Fruit fly (Drosophila melanogaster) whole organism, prepupa: Measurements from ENCODE around the gene CAH7.

ENCODE experiments used
- Blimp-1 ChIP-seq: fragments of 200-800 bp; sonication (Bioruptor generic); optimal IDR thresholded peaks from 3 replicates; lab custom pipeline; 2017; ENCODE audit warnings: missing biosample characterization, missing genetic modification characterization, mild to moderate bottlenecking, moderate library complexity, missing genetic modification reagents
- CG10669 ChIP-seq: fragments of 200-800 bp; sonication (Bioruptor generic); optimal IDR thresholded peaks from 3 replicates; lab custom pipeline; 2018; ENCODE audit warnings: missing biosample characterization, mild to moderate bottlenecking, missing genetic modification characterization, moderate library complexity
- CG11294 ChIP-seq: fragments of 200-800 bp; sonication (Bioruptor generic); IDR thresholded peaks from 2 replicates; pipeline ENCODE4 v1.3.6; 2022; ENCODE audit warnings: missing biosample characterization, missing genetic modification characterization
- CG15336 ChIP-seq: fragments of 200-800 bp; sonication (Bioruptor generic); IDR thresholded peaks from 2 replicates; pipeline ENCODE4 v1.3.6; 2022; ENCODE audit warnings: missing biosample characterization, missing genetic modification characterization
- CG16779 ChIP-seq: fragments of 200-800 bp; sonication (Bioruptor generic); optimal IDR thresholded peaks from 3 replicates; lab custom pipeline; 2017; ENCODE audit warnings: missing biosample characterization, mild to moderate bottlenecking, missing genetic modification characterization
- CG31627 ChIP-seq: fragments of 200-800 bp; sonication (Bioruptor generic); optimal IDR thresholded peaks from 3 replicates; lab custom pipeline; 2016; ENCODE audit warnings: missing biosample characterization, missing genetic modification characterization
- CG34406 ChIP-seq: fragments of 200-800 bp; sonication (Bioruptor generic); optimal IDR thresholded peaks from 3 replicates; lab custom pipeline; 2016; ENCODE audit warnings: missing biosample characterization, missing genetic modification characterization
- CG3919 ChIP-seq: fragments of 200-800 bp; sonication (Bioruptor generic); optimal IDR thresholded peaks from 3 replicates; lab custom pipeline; 2016; ENCODE audit warnings: missing biosample characterization, missing genetic modification characterization
- CG6163 ChIP-seq: fragments of 200-800 bp; sonication (Bioruptor generic); IDR thresholded peaks from 3 replicates; pipeline ENCODE4 v1.3.6; 2022; ENCODE audit warnings: missing biosample characterization, missing genetic modification characterization
- CG6854 ChIP-seq: fragments of 200-800 bp; sonication (Bioruptor generic); optimal IDR thresholded peaks from 2 replicates; lab custom pipeline; 2017; ENCODE audit warnings: missing biosample characterization, mild to moderate bottlenecking, missing genetic modification characterization
- CG7368 ChIP-seq: fragments of 200-800 bp; sonication (Bioruptor generic); optimal IDR thresholded peaks from 3 replicates; lab custom pipeline; 2016; ENCODE audit warnings: missing biosample characterization, missing genetic modification characterization
- CG8119 ChIP-seq: fragments of 200-800 bp; sonication (Bioruptor generic); IDR thresholded peaks from 3 replicates; pipeline ENCODE4 v1.3.6; 2022; ENCODE audit warnings: missing biosample characterization, missing genetic modification characterization
- CG8319 ChIP-seq: fragments of 200-800 bp; sonication (Bioruptor generic); optimal IDR thresholded peaks from 3 replicates; lab custom pipeline; 2016; ENCODE audit warnings: missing biosample characterization, missing genetic modification characterization
- Eip78C ChIP-seq: fragments of 200-800 bp; sonication (Bioruptor generic); peaks from one replicate; lab custom pipeline; 2016; ENCODE audit warnings: missing biosample characterization, missing genetic modification characterization
- Eip93F ChIP-seq: fragments of 200-800 bp; sonication (Bioruptor generic); optimal IDR thresholded peaks from 2 replicates; lab custom pipeline; 2016; ENCODE audit warnings: missing biosample characterization, mild to moderate bottlenecking, missing genetic modification characterization
- Ets21C ChIP-seq: fragments of 200-800 bp; sonication (Bioruptor generic); optimal IDR thresholded peaks from 3 replicates; lab custom pipeline; 2016; ENCODE audit warnings: missing biosample characterization, missing genetic modification characterization
- Ets96B ChIP-seq: fragments of 200-800 bp; optimal IDR thresholded peaks from 2 replicates; lab custom pipeline; 2019; ENCODE audit warnings: missing biosample characterization, mild to moderate bottlenecking, missing genetic modification characterization, moderate library complexity
- Gug ChIP-seq: fragments of 200-800 bp; sonication (Bioruptor generic); IDR thresholded peaks from 2 replicates; pipeline ENCODE4 v1.3.6; 2022; ENCODE audit warnings: missing biosample characterization, missing genetic modification characterization
- Hr38 ChIP-seq: sonication (Bioruptor generic); optimal IDR thresholded peaks from 2 replicates; lab custom pipeline; 2016; ENCODE audit warnings: missing biosample characterization, missing genetic modification characterization
- Hr39 ChIP-seq: fragments of 200-800 bp; sonication (Bioruptor generic); optimal IDR thresholded peaks from 2 replicates; lab custom pipeline; 2016; ENCODE audit warnings: missing biosample characterization, missing genetic modification characterization
- Hr4 ChIP-seq: fragments of 200-800 bp; sonication (Bioruptor generic); optimal IDR thresholded peaks from 3 replicates; lab custom pipeline; 2016; ENCODE audit warnings: missing biosample characterization, missing genetic modification characterization
- Met ChIP-seq: fragments of 200-800 bp; sonication (Bioruptor generic); optimal IDR thresholded peaks from 3 replicates; lab custom pipeline; 2016; ENCODE audit warnings: missing biosample characterization, missing genetic modification characterization
- Smox ChIP-seq: fragments of 200-800 bp; sonication (Bioruptor generic); optimal IDR thresholded peaks from 3 replicates; lab custom pipeline; 2016; ENCODE audit warnings: missing biosample characterization, missing genetic modification characterization
- Sox14 ChIP-seq: fragments of 200-800 bp; sonication (Bioruptor generic); optimal IDR thresholded peaks from 3 replicates; lab custom pipeline; 2016; ENCODE audit warnings: missing biosample characterization, missing genetic modification characterization
- achi ChIP-seq: fragments of 200-800 bp; sonication (Bioruptor generic); optimal IDR thresholded peaks from 3 replicates; lab custom pipeline; 2016; ENCODE audit warnings: missing biosample characterization, missing genetic modification characterization
- dsx ChIP-seq: fragments of 200-800 bp; optimal IDR thresholded peaks from 3 replicates; lab custom pipeline; 2019; ENCODE audit warnings: missing biosample characterization, mild to moderate bottlenecking, missing genetic modification characterization, moderate library complexity; ENCODE audit not compliant: poor library complexity, severe bottlenecking
- eg ChIP-seq: fragments of 200-800 bp; sonication (Bioruptor generic); IDR thresholded peaks from 3 replicates; pipeline ENCODE4 v1.3.6; 2022; ENCODE audit warnings: missing biosample characterization, missing genetic modification characterization
- esn ChIP-seq: fragments of 200-800 bp; sonication (Bioruptor generic); optimal IDR thresholded peaks from 2 replicates; lab custom pipeline; 2016; ENCODE audit warnings: missing biosample characterization, mild to moderate bottlenecking, missing genetic modification characterization, moderate library complexity
- fd85E ChIP-seq: fragments of 200-800 bp; sonication (Bioruptor generic); optimal IDR thresholded peaks from 3 replicates; lab custom pipeline; 2016; ENCODE audit warnings: missing biosample characterization, missing genetic modification characterization
- fkh ChIP-seq: fragments of 200-800 bp; sonication (Bioruptor generic); optimal IDR thresholded peaks from 3 replicates; lab custom pipeline; 2017; ENCODE audit warnings: missing biosample characterization, mild to moderate bottlenecking, missing genetic modification characterization, moderate library complexity
- net ChIP-seq: fragments of 200-800 bp; sonication (Bioruptor generic); optimal IDR thresholded peaks from 3 replicates; lab custom pipeline; 2016; ENCODE audit warnings: missing biosample characterization, missing genetic modification characterization
- pdm3 ChIP-seq: fragments of 200-800 bp; sonication (Bioruptor generic); optimal IDR thresholded peaks from 3 replicates; lab custom pipeline; 2016; ENCODE audit warnings: missing biosample characterization, missing genetic modification characterization
- spab ChIP-seq: fragments of 200-800 bp; sonication (Bioruptor generic); optimal IDR thresholded peaks from 2 replicates; lab custom pipeline; 2017; ENCODE audit warnings: missing biosample characterization, mild to moderate bottlenecking, missing genetic modification characterization, missing genetic modification reagents
- ss ChIP-seq, 2 experiments: fragments of 200-800 bp; sonication (Bioruptor generic); optimal IDR thresholded peaks; 2 replicates in 1 of 2; 3 replicates in 1 of 2; lab custom pipeline; 2017 to 2018; ENCODE audit warnings: mild to moderate bottlenecking in 2 of 2, missing biosample characterization in 2 of 2, missing genetic modification characterization in 2 of 2, moderate library complexity in 1 of 2
- svp ChIP-seq: fragments of 200-800 bp; sonication (Bioruptor generic); peaks from one replicate; lab custom pipeline; 2016; ENCODE audit warnings: missing biosample characterization, missing genetic modification characterization
- topi ChIP-seq: fragments of 200-800 bp; sonication (Bioruptor generic); optimal IDR thresholded peaks from 3 replicates; lab custom pipeline; 2016; ENCODE audit warnings: missing biosample characterization, missing genetic modification characterization
- vri ChIP-seq: fragments of 200-800 bp; sonication (Bioruptor generic); optimal IDR thresholded peaks from 3 replicates; lab custom pipeline; 2016; ENCODE audit warnings: missing biosample characterization, mild to moderate bottlenecking, missing genetic modification characterization

The CAH7 gene

dm6 chr3R:10106796-10107195 is 5.2 kb upstream of the CAH7 start:
- no peak for TF ChIP-seq fkh
- no peak for TF ChIP-seq CG10669 (GFP tag; lab: Kevin White, UChicago)
- TF ChIP-seq Gug (GFP tag; lab: Robert Waterston, UW) = no peak
- TF ChIP-seq CG3919 (GFP tag; lab: Kevin White, UChicago) = no peak
- no peak for TF ChIP-seq Ets96B (tag; lab: Kevin White, UChicago)

- TF ChIP-seq svp (GFP tag; lab: Kevin White, UChicago) (no peak), Blimp-1 (GFP tag; lab: Kevin White, UChicago) (no peak), fd85E (GFP tag; lab: Kevin White, UChicago) (no peak), CG11294 (GFP tag; lab: Robert Waterston, UW) (no peak), dsx (no peak), CG6163 (GFP tag; lab: Robert Waterston, UW) (peak; percentile 39; the same call in 1 of the 3 replicates), Eip78C (peak; percentile 34), CG7368 (GFP tag; lab: Kevin White, UChicago) (no peak), ss (GFP tag; optimal IDR thresholded peaks at IDR 0.05; lab: Kevin White, UChicago) (no peak), vri (GFP tag; lab: Kevin White, UChicago) (no peak), net (GFP tag; lab: Kevin White, UChicago) (no peak)
- TF ChIP-seq, all 60 proteins: peak for 2
Measured at dm6 chr3R:10108289-10108928, 3.6 kb upstream of the CAH7 start.

dm6 chr3R:10109212-10109880 is 2.7 kb upstream of the CAH7 start:
- TF ChIP-seq CG7368 (GFP tag; lab: Kevin White, UChicago) (no peak), eg (GFP tag; lab: Robert Waterston, UW) (peak; percentile 4; the same call in 1 of the 3 replicates), Ets96B (tag; lab: Kevin White, UChicago) (no peak), fd85E (GFP tag; lab: Kevin White, UChicago) (peak; percentile 35), Eip93F (peak; percentile 3), CG6854 (GFP tag; lab: Kevin White, UChicago) (no peak), CG8319 (GFP tag; lab: Kevin White, UChicago) (no peak), Hr38 (no peak), CG31627 (GFP tag; lab: Kevin White, UChicago) (no peak), Hr39 (GFP tag; lab: Kevin White, UChicago) (no peak), achi (GFP tag; lab: Kevin White, UChicago) (no peak), CG16779 (peak; percentile 40), CG8119 (GFP tag; lab: Robert Waterston, UW) (peak; percentile 44; the same call in 1 of the 3 replicates), fkh (peak; percentile 40), Met (GFP tag; lab: Kevin White, UChicago) (no peak), CG6163 (GFP tag; lab: Robert Waterston, UW) (no peak; the same call in 1 of the 3 replicates), net (GFP tag; lab: Kevin White, UChicago) (peak; percentile 25), esn (no peak), Eip78C (peak; percentile 32), Smox (GFP tag; lab: Kevin White, UChicago) (no peak), topi (GFP tag; lab: Kevin White, UChicago) (peak; percentile 10), CG34406 (no peak), Sox14 (GFP tag; lab: Kevin White, UChicago) (peak; percentile 42), dsx (peak; percentile 21), CG10669 (GFP tag; lab: Kevin White, UChicago) (no peak), pdm3 (GFP tag; lab: Kevin White, UChicago) (no peak), Hr4 (no peak), spab (GFP tag; lab: Kevin White, UChicago) (no peak), CG15336 (no peak; the same call in 1 of the 2 replicates), vri (GFP tag; lab: Kevin White, UChicago) (no peak), Ets21C (no peak), ss (GFP tag; optimal IDR thresholded peaks at IDR 0.05; lab: Kevin White, UChicago) (peak in 1 of 2 experiments; percentile 56)
